Fruit fly (Drosophila melanogaster): ENCODE measurements around the gene CG8958.

The CG8958 gene

dm6 chrX:16082932-16083331 lies at the start of gene CG8958:
Gene CG8958 (plus strand): TSS chrX:16083232.
- TF ChIP-seq CG4318 (GFP tag; optimal IDR thresholded peaks at IDR 0.05) (no peak), CG11902 (GFP tag; optimal IDR thresholded peaks at IDR 0.05) (no peak), cyc (GFP tag; optimal IDR thresholded peaks at IDR 0.05) (no peak), CG6792 (GFP tag; optimal IDR thresholded peaks at IDR 0.05) (no peak), topi (GFP tag; optimal IDR thresholded peaks at IDR 0.05) (no peak), CG6808 (GFP tag; optimal IDR thresholded peaks at IDR 0.05) (no peak), svp (GFP tag) (no peak), Smox (GFP tag; optimal IDR thresholded peaks at IDR 0.05) (no peak), Eip78C (GFP tag) (no peak), CG8319 (GFP tag; optimal IDR thresholded peaks at IDR 0.05) (no peak), CG10669 (GFP tag; optimal IDR thresholded peaks at IDR 0.05) (no peak), CG11294 (GFP tag; IDR thresholded peaks at IDR 0.05) (no peak), CG15336 (GFP tag; IDR thresholded peaks at IDR 0.05) (no peak), Sox15 (GFP tag; optimal IDR thresholded peaks at IDR 0.05) (no peak), CG9139 (GFP tag; optimal IDR thresholded peaks at IDR 0.05) (no peak), Ets96B (tag; optimal IDR thresholded peaks at IDR 0.05) (no peak), lz (GFP tag; optimal IDR thresholded peaks at IDR 0.05) (no peak), pdm3 (GFP tag; optimal IDR thresholded peaks at IDR 0.05) (no peak), Sox14 (GFP tag; optimal IDR thresholded peaks at IDR 0.05) (no peak), CG1621 (tag; optimal IDR thresholded peaks at IDR 0.05) (no peak)

dm6 chrX:16062720-16063413 lies 20.2 kb upstream of the CG8958 start, which contains the start of gene CG12395:
Gene CG12395 (minus strand): TSS chrX:16062898.
- TF ChIP-seq fd85E (GFP tag; optimal IDR thresholded peaks at IDR 0.05): no peak
- TF ChIP-seq Eip78C (GFP tag): peak; percentile 42
- no peak for TF ChIP-seq Met (GFP tag; optimal IDR thresholded peaks at IDR 0.05)
- no peak for TF ChIP-seq CG8119 (GFP tag; IDR thresholded peaks at IDR 0.05)

- TF ChIP-seq CG7368 (GFP tag; optimal IDR thresholded peaks at IDR 0.05) (no peak), CG3919 (GFP tag; optimal IDR thresholded peaks at IDR 0.05) (no peak), Eip78C (GFP tag) (peak; percentile 27), CG15336 (GFP tag; IDR thresholded peaks at IDR 0.05) (no peak)
Observed at dm6 chrX:16063414-16063938, 19.6 kb upstream of the CG8958 start, which contains the start of gene dpr18. Gene dpr18 (plus strand): TSS chrX:16063738.

dm6 chrX:16072193-16072592 lies 10.8 kb upstream of the CG8958 start:
- TF ChIP-seq Hr39 (GFP tag; optimal IDR thresholded peaks at IDR 0.05): peak; percentile 18
- no peak for TF ChIP-seq fd59A (GFP tag; optimal IDR thresholded peaks at IDR 0.05)
- TF ChIP-seq dsx (GFP tag; optimal IDR thresholded peaks at IDR 0.05; ENCODE audit: poor library complexity, severe bottlenecking): no peak
- no peak for TF ChIP-seq CG32006 (GFP tag; optimal IDR thresholded peaks at IDR 0.05)
- TF ChIP-seq OdsH (GFP tag; optimal IDR thresholded peaks at IDR 0.05): peak; percentile 32
- no peak for TF ChIP-seq Smox (GFP tag; optimal IDR thresholded peaks at IDR 0.05)
- no peak for TF ChIP-seq dac (GFP tag; optimal IDR thresholded peaks at IDR 0.05)
- no peak for TF ChIP-seq CG3032 (tag; optimal IDR thresholded peaks at IDR 0.05)
- TF ChIP-seq eg (GFP tag; IDR thresholded peaks at IDR 0.05): no peak
- peak; percentile 3 for TF ChIP-seq Ets96B (tag; optimal IDR thresholded peaks at IDR 0.05)
- peak; percentile 6 for TF ChIP-seq CG31627 (GFP tag; optimal IDR thresholded peaks at IDR 0.05)
- no peak for TF ChIP-seq Met (GFP tag; optimal IDR thresholded peaks at IDR 0.05)
- TF ChIP-seq achi (GFP tag; optimal IDR thresholded peaks at IDR 0.05): no peak
- TF ChIP-seq net (GFP tag; optimal IDR thresholded peaks at IDR 0.05): no peak
- TF ChIP-seq CG11294 (GFP tag; IDR thresholded peaks at IDR 0.05): no peak
- no peak for TF ChIP-seq Sox14 (GFP tag; optimal IDR thresholded peaks at IDR 0.05)
- TF ChIP-seq CG6808 (GFP tag; optimal IDR thresholded peaks at IDR 0.05): no peak
- TF ChIP-seq CG6792 (GFP tag; optimal IDR thresholded peaks at IDR 0.05): no peak
- TF ChIP-seq CG8319 (GFP tag; optimal IDR thresholded peaks at IDR 0.05): no peak
- peak; percentile 47 for TF ChIP-seq pdm3 (GFP tag; optimal IDR thresholded peaks at IDR 0.05)
- TF ChIP-seq Eip93F (GFP tag; optimal IDR thresholded peaks at IDR 0.05): no peak
- TF ChIP-seq CG8632 (GFP tag; optimal IDR thresholded peaks at IDR 0.05): no peak
- no peak for TF ChIP-seq CG7368 (GFP tag; optimal IDR thresholded peaks at IDR 0.05)
- TF ChIP-seq CG10631 (GFP tag; optimal IDR thresholded peaks at IDR 0.05): no peak
- no peak for TF ChIP-seq Hr4 (GFP tag; optimal IDR thresholded peaks at IDR 0.05)
- peak; percentile 25 for TF ChIP-seq acj6 (GFP tag; optimal IDR thresholded peaks at IDR 0.05)
- TF ChIP-seq Gug (GFP tag; IDR thresholded peaks at IDR 0.05): no peak
- no peak for TF ChIP-seq CG1621 (tag; optimal IDR thresholded peaks at IDR 0.05)
- peak; percentile 9 for TF ChIP-seq esn (GFP tag; optimal IDR thresholded peaks at IDR 0.05)
- TF ChIP-seq CG6854 (GFP tag; optimal IDR thresholded peaks at IDR 0.05): no peak
- peak; percentile 72 for TF ChIP-seq Eip78C (GFP tag)
- TF ChIP-seq CG6163 (GFP tag; IDR thresholded peaks at IDR 0.05): no peak
